Fruit fly (Drosophila melanogaster): Measurements from ENCODE around the gene sqz.
A peak's percentile ranks its signal among the peaks of the same experiment; 100 is the strongest.

Gene sqz

dm6 chr3R:19147511-19148239, 16.3 kb upstream of the sqz start, which contains the start of gene Ppcs (continued):
- TF ChIP-seq gsb-n (tag; optimal IDR thresholded peaks at IDR 0.05) (peak; percentile 23), cato (GFP tag; optimal IDR thresholded peaks at IDR 0.05; ENCODE audit: borderline replicate concordance) (peak; percentile 39), CG6175 (GFP tag; IDR thresholded peaks at IDR 0.05) (no peak), wor (GFP tag; IDR thresholded peaks at IDR 0.05) (no peak), Max (GFP tag; optimal IDR thresholded peaks at IDR 0.05) (peak; percentile 88), CG4730 (GFP tag; IDR thresholded peaks at IDR 0.05) (no peak), wek (GFP tag; optimal IDR thresholded peaks at IDR 0.05) (peak; percentile 18), NC2β (GFP tag; optimal IDR thresholded peaks at IDR 0.05) (peak; percentile 50), vfl (GFP tag; optimal IDR thresholded peaks at IDR 0.05) (peak; percentile 68), CG7987 (GFP tag; optimal IDR thresholded peaks at IDR 0.05) (peak; percentile 13), Lpt (GFP tag; optimal IDR thresholded peaks at IDR 0.05) (no peak), CG11696 (GFP tag; IDR thresholded peaks at IDR 0.05) (0 out of 2 replicates have a peak, but pooled peaks have one; percentile 32), exex (tag; optimal IDR thresholded peaks at IDR 0.05) (peak; percentile 57), CG31365 (tag; optimal IDR thresholded peaks at IDR 0.05) (peak; percentile 12), CG17328 (GFP tag; IDR thresholded peaks at IDR 0.05) (0 out of 2 replicates have a peak, but pooled peaks have one; percentile 28), Hr51 (GFP tag; optimal IDR thresholded peaks at IDR 0.05) (peak; percentile 51 to 66), CG17361 (GFP tag; IDR thresholded peaks at IDR 0.05) (peak; percentile 81), toy (GFP tag; IDR thresholded peaks at IDR 0.05) (no peak), CG18764 (GFP tag; optimal IDR thresholded peaks at IDR 0.05) (peak; percentile 19), br (optimal IDR thresholded peaks at IDR 0.05) (no peak), CG32772 (GFP tag; IDR thresholded peaks at IDR 0.05) (peak; percentile 72), CG10147 (GFP tag; optimal IDR thresholded peaks at IDR 0.05) (peak; percentile 52), Hey (tag; optimal IDR thresholded peaks at IDR 0.05) (peak; percentile 86), H2.0 (GFP tag; IDR thresholded peaks at IDR 0.05) (no peak), CG12769 (tag; optimal IDR thresholded peaks at IDR 0.05) (peak; percentile 22), pzg (GFP tag; optimal IDR thresholded peaks at IDR 0.05) (peak; percentile 69), ind (GFP tag; optimal IDR thresholded peaks at IDR 0.05) (peak; percentile 66), CG8089 (GFP tag; optimal IDR thresholded peaks at IDR 0.05) (peak; percentile 50), NK7.1 (GFP tag; optimal IDR thresholded peaks at IDR 0.05) (peak; percentile 50), Atf-2 (GFP tag; optimal IDR thresholded peaks at IDR 0.05) (peak; percentile 54), CG4424 (GFP tag; optimal IDR thresholded peaks at IDR 0.05) (peak; percentile 56), vnd (GFP tag; IDR thresholded peaks at IDR 0.05; ENCODE audit: partially characterized antibody) (no peak), Blimp-1 (GFP tag; optimal IDR thresholded peaks at IDR 0.05) (peak; percentile 18), Atf6 (GFP tag; IDR thresholded peaks at IDR 0.05) (peak; percentile 8; the same call in 1 of the 2 replicates), tio (GFP tag; optimal IDR thresholded peaks at IDR 0.05) (peak; percentile 25), Opbp (GFP tag; IDR thresholded peaks at IDR 0.05; ENCODE audit: partially characterized antibody) (peak; percentile 99), CG14441 (GFP tag; IDR thresholded peaks at IDR 0.05) (no peak), maf-S (GFP tag; optimal IDR thresholded peaks at IDR 0.05) (peak; percentile 56), Hand (GFP tag; optimal IDR thresholded peaks at IDR 0.05) (peak; percentile 59), Xrp1 (GFP tag; IDR thresholded peaks at IDR 0.05) (peak; percentile 52; the same call in 1 of the 2 replicates), stwl (tag; optimal IDR thresholded peaks at IDR 0.05) (peak; percentile 62), CG3847 (GFP tag; IDR thresholded peaks at IDR 0.05) (peak; percentile 71), Dad (GFP tag; optimal IDR thresholded peaks at IDR 0.05) (peak; percentile 62), CG4328 (GFP tag; optimal IDR thresholded peaks at IDR 0.05) (peak; percentile 69), NfI (GFP tag; optimal IDR thresholded peaks at IDR 0.05) (peak; percentile 73), sqz (GFP tag; optimal IDR thresholded peaks at IDR 0.05) (peak; percentile 99), CG33557 (GFP tag; optimal IDR thresholded peaks at IDR 0.05) (peak; percentile 59), Nf-YC (tag; optimal IDR thresholded peaks at IDR 0.05) (peak; percentile 48), ci (GFP tag; IDR thresholded peaks at IDR 0.05) (peak; percentile 60; the same call in 2 of the 3 replicates), slou (GFP tag; optimal IDR thresholded peaks at IDR 0.05) (peak; percentile 65)

Measured in whole organism, embryonic.